Worm (Caenorhabditis elegans) whole organism, L4 larva: Measurements from ENCODE around the gene F58B4.2.
A peak's percentile ranks its signal among the peaks of the same experiment; 100 is the strongest.

ENCODE experiments used
- F10B5.3 ChIP-seq: sonication (generic microtip); optimal IDR thresholded peaks from 2 replicates; lab custom pipeline; 2016; ENCODE audit warnings: mild to moderate bottlenecking, missing genetic modification characterization, missing compliant biosample characterization
- F37D6.2 ChIP-seq: sonication (generic microtip); optimal IDR thresholded peaks from 2 replicates; lab custom pipeline; 2016; ENCODE audit warnings: mild to moderate bottlenecking, missing genetic modification characterization, missing compliant biosample characterization
- Y48G9A.11 ChIP-seq: fragments of 200-800 bp; sonication (Bioruptor generic); IDR thresholded peaks from 2 replicates; pipeline ENCODE4 v1.3.6; 2022; ENCODE audit warnings: missing genetic modification reagents, missing genetic modification characterization, missing compliant biosample characterization
- aha-1 ChIP-seq: fragments of 150-350 bp; peaks from one replicate; lab custom pipeline; 2014; ENCODE audit warnings: missing biosample characterization, missing genetic modification characterization
- ceh-28 ChIP-seq: fragments of 150-350 bp; optimal IDR thresholded peaks from 2 replicates; lab custom pipeline; 2014; ENCODE audit warnings: missing biosample characterization, missing genetic modification reagents, missing genetic modification characterization
- ceh-32 ChIP-seq: sonication (generic microtip); optimal IDR thresholded peaks from 2 replicates; lab custom pipeline; 2016; ENCODE audit warnings: mild to moderate bottlenecking, missing genetic modification characterization, missing compliant biosample characterization; ENCODE audit not compliant: poor library complexity
- cey-2 ChIP-seq: sonication (generic microtip); optimal IDR thresholded peaks from 3 replicates; lab custom pipeline; 2017; ENCODE audit warnings: missing genetic modification characterization, mild to moderate bottlenecking, missing compliant biosample characterization, antibody characterized with exemption, borderline replicate concordance; ENCODE audit not compliant: insufficient read depth
- daf-12 ChIP-seq: fragments of 150-350 bp; optimal IDR thresholded peaks from 2 replicates; lab custom pipeline; 2014; ENCODE audit warnings: missing biosample characterization, missing genetic modification reagents, missing genetic modification characterization
- dve-1 ChIP-seq: sonication (generic microtip); optimal IDR thresholded peaks from 2 replicates; lab custom pipeline; 2017; ENCODE audit warnings: antibody characterized with exemption, mild to moderate bottlenecking, missing genetic modification characterization, missing compliant biosample characterization; ENCODE audit not compliant: insufficient read depth
- egl-27 ChIP-seq: sonication (generic microtip); optimal IDR thresholded peaks from 3 replicates; lab custom pipeline; 2017; ENCODE audit warnings: missing biosample characterization, missing genetic modification reagents, missing genetic modification characterization
- hmg-1.1 ChIP-seq: fragments of 200-800 bp; sonication (Bioruptor generic); IDR thresholded peaks from 2 replicates; pipeline ENCODE4 v1.3.6; 2022; ENCODE audit warnings: missing genetic modification reagents, missing genetic modification characterization, missing compliant biosample characterization
- jun-1 ChIP-seq: fragments of 150-350 bp; optimal IDR thresholded peaks from 2 replicates; lab custom pipeline; 2014; ENCODE audit warnings: missing biosample characterization, missing genetic modification reagents, missing genetic modification characterization
- lin-13 ChIP-seq: fragments of 150-350 bp; optimal IDR thresholded peaks from 2 replicates; lab custom pipeline; 2014; ENCODE audit warnings: missing biosample characterization, missing genetic modification reagents, missing genetic modification characterization
- lin-15B ChIP-seq: fragments of 150-350 bp; sonication (generic microtip); optimal IDR thresholded peaks from 3 replicates; lab custom pipeline; 2014; ENCODE audit warnings: missing biosample characterization, missing genetic modification characterization
- lsy-2 ChIP-seq, 2 experiments: fragments of 150-350 bp in 1 of 2; sonication (generic microtip) in 1 of 2; optimal IDR thresholded peaks; 2 replicates each; lab custom pipeline; 2014 to 2017; ENCODE audit warnings: missing biosample characterization in 2 of 2, missing genetic modification characterization in 2 of 2
- madf-9 ChIP-seq: fragments of 200-800 bp; sonication (Bioruptor generic); conservative IDR thresholded peaks from 2 replicates; pipeline ENCODE4 v1.3.6; 2022; ENCODE audit warnings: missing genetic modification reagents, missing genetic modification characterization, missing compliant biosample characterization
- mes-2 ChIP-seq: sonication (generic microtip); optimal IDR thresholded peaks from 2 replicates; lab custom pipeline; 2016; ENCODE audit warnings: missing genotype, mild to moderate bottlenecking, missing genetic modification characterization, missing compliant biosample characterization; ENCODE audit not compliant: poor library complexity, severe bottlenecking
- mxl-2 ChIP-seq: fragments of 200-800 bp; sonication (Bioruptor generic); conservative IDR thresholded peaks from 2 replicates; pipeline ENCODE4 v1.3.6; 2022; ENCODE audit warnings: missing genetic modification reagents, missing genetic modification characterization, missing compliant biosample characterization
- nhr-10 ChIP-seq: fragments of 150-350 bp; optimal IDR thresholded peaks from 2 replicates; lab custom pipeline; 2014; ENCODE audit warnings: missing biosample characterization, missing genetic modification characterization
- nhr-111 ChIP-seq: fragments of 200-800 bp; sonication (Bioruptor generic); optimal IDR thresholded peaks from 2 replicates; lab custom pipeline; 2018; ENCODE audit warnings: mild to moderate bottlenecking, missing genetic modification characterization, missing compliant biosample characterization
- nhr-237 ChIP-seq: sonication (generic microtip); optimal IDR thresholded peaks from 2 replicates; lab custom pipeline; 2017; ENCODE audit warnings: missing biosample characterization, missing genetic modification characterization
- nhr-41 ChIP-seq: fragments of 200-800 bp; sonication (Bioruptor generic); IDR thresholded peaks from 2 replicates; pipeline ENCODE4 v1.3.6; 2022; ENCODE audit warnings: missing genetic modification reagents, missing genetic modification characterization, missing compliant biosample characterization
- nhr-76 ChIP-seq: fragments of 150-350 bp; optimal IDR thresholded peaks from 2 replicates; lab custom pipeline; 2014; ENCODE audit warnings: missing biosample characterization, missing genetic modification characterization
- pha-4 ChIP-seq, 2 experiments: fragments of 150-350 bp in 1 of 2; fragments of 200-800 bp in 1 of 2; sonication (Bioruptor generic) in 1 of 2; IDR thresholded peaks in 1 of 2; optimal IDR thresholded peaks in 1 of 2; 2 replicates each; pipeline versions ENCODE4 v1.3.6 to Lab custom; 2014 to 2022; ENCODE audit warnings: missing genetic modification characterization in 2 of 2, missing genetic modification reagents in 2 of 2, missing biosample characterization in 1 of 2, missing compliant biosample characterization in 1 of 2
- php-3 ChIP-seq: fragments of 200-800 bp; sonication (Bioruptor generic); IDR thresholded peaks from 2 replicates; pipeline ENCODE4 v1.3.6; 2022; ENCODE audit warnings: missing genetic modification reagents, missing genetic modification characterization, missing compliant biosample characterization
- pqm-1 ChIP-seq: sonication (generic microtip); optimal IDR thresholded peaks from 2 replicates; lab custom pipeline; 2017; ENCODE audit warnings: missing biosample characterization, missing genetic modification characterization
- rbr-2 ChIP-seq: sonication (generic microtip); optimal IDR thresholded peaks from 2 replicates; lab custom pipeline; 2016; ENCODE audit warnings: missing genotype, missing genetic modification characterization, missing compliant biosample characterization
- saeg-2 ChIP-seq: fragments of 200-800 bp; sonication (Bioruptor generic); IDR thresholded peaks from 2 replicates; pipeline ENCODE4 v1.3.6; 2022; ENCODE audit warnings: missing genetic modification reagents, missing genetic modification characterization, missing compliant biosample characterization
- spr-3 ChIP-seq: fragments of 200-800 bp; sonication (Bioruptor generic); optimal IDR thresholded peaks from 2 replicates; lab custom pipeline; 2018; ENCODE audit warnings: mild to moderate bottlenecking, missing genetic modification characterization, missing compliant biosample characterization
- unc-130 ChIP-seq: sonication (generic microtip); optimal IDR thresholded peaks from 2 replicates; lab custom pipeline; 2016; ENCODE audit warnings: missing genetic modification reagents, missing genetic modification characterization, missing compliant biosample characterization
- unc-62 ChIP-seq, 3 experiments: fragments of 150-350 bp in 1 of 3; sonication (generic microtip); optimal IDR thresholded peaks in 2 of 3; peaks in 1 of 3; 1 replicate in 1 of 3; 2 replicates in 2 of 3; lab custom pipeline; 2014 to 2017; ENCODE audit warnings: missing biosample characterization in 3 of 3, missing genetic modification characterization in 3 of 3, missing genetic modification reagents in 3 of 3, missing genotype in 1 of 3
- zfp-2 ChIP-seq: sonication (generic microtip); optimal IDR thresholded peaks from 2 replicates; lab custom pipeline; 2016; ENCODE audit warnings: mild to moderate bottlenecking, missing genetic modification characterization, missing compliant biosample characterization
- zip-11 ChIP-seq: fragments of 200-800 bp; sonication (Bioruptor generic); IDR thresholded peaks from 2 replicates; pipeline ENCODE4 v1.3.6; 2022; ENCODE audit warnings: missing genetic modification characterization, missing compliant biosample characterization

F58B4.2 gene

ce11 chrV:10929511-10929910 lies 11.2 kb upstream of the F58B4.2 start, which contains the start of gene F58B4.3:
Gene F58B4.3, plus strand, starts transcription at chrV:10929811.
- TF ChIP-seq php-3 (GFP tag; lab: Robert Waterston, UW) (no peak), mxl-2 (GFP tag; lab: Robert Waterston, UW) (no peak), Y48G9A.11 (GFP tag; lab: Robert Waterston, UW) (no peak), unc-130 (GFP tag; lab: Kevin White, UChicago) (no peak), nhr-41 (no peak), madf-9 (no peak), rbr-2 (tag; lab: Kevin White, UChicago) (no peak), lin-15B (tag; lab: Kevin White, UChicago) (no peak), zip-11 (GFP tag; lab: Robert Waterston, UW) (no peak)

- TF ChIP-seq daf-12 (tag; lab: Kevin White, UChicago) (no peak), saeg-2 (no peak), nhr-111 (GFP tag; lab: Kevin White, UChicago) (no peak)
Measured at ce11 chrV:10925658-10926057, 7.4 kb upstream of the F58B4.2 start.

- TF ChIP-seq zip-11 (GFP tag; lab: Robert Waterston, UW): no peak
- TF ChIP-seq lin-13: no peak
- TF ChIP-seq nhr-111 (GFP tag; lab: Kevin White, UChicago): no peak
- TF ChIP-seq jun-1 (tag; lab: Kevin White, UChicago): no peak
- no peak for TF ChIP-seq spr-3 (GFP tag; lab: Kevin White, UChicago)
- TF ChIP-seq daf-12 (tag; lab: Kevin White, UChicago): no peak
- no peak for TF ChIP-seq nhr-10 (tag; lab: Kevin White, UChicago)
- TF ChIP-seq nhr-237 (tag; lab: Kevin White, UChicago): no peak
- TF ChIP-seq hmg-1.1: no peak
- no peak for TF ChIP-seq zfp-2 (tag; lab: Kevin White, UChicago)
- no peak for TF ChIP-seq Y48G9A.11 (GFP tag; lab: Robert Waterston, UW)
- TF ChIP-seq cey-2: no peak
- TF ChIP-seq pha-4 (GFP tag; IDR thresholded peaks at IDR 0.05; lab: Robert Waterston, UW): no peak
- no peak for TF ChIP-seq pha-4 (tag; optimal IDR thresholded peaks at IDR 0.05; lab: Kevin White, UChicago)
- no peak for TF ChIP-seq egl-27 (tag; lab: Kevin White, UChicago)
- no peak for TF ChIP-seq dve-1 (tag; lab: Kevin White, UChicago)
- no peak for TF ChIP-seq nhr-76 (tag; lab: Kevin White, UChicago)
- TF ChIP-seq ceh-32: no peak
Measured at ce11 chrV:10924731-10925130, 6.5 kb upstream of the F58B4.2 start, which contains the start of gene F58B4.6. Gene F58B4.6, plus strand, starts transcription at chrV:10925031.

ce11 chrV:10923229-10923628 lies 5.0 kb upstream of the F58B4.2 start, which contains the start of gene F58B4.7:
Gene F58B4.7, minus strand, starts transcription at chrV:10923329.
- no peak for TF ChIP-seq mes-2 (tag; lab: Kevin White, UChicago)
- no peak for TF ChIP-seq lsy-2 (tag; optimal IDR thresholded peaks at IDR 0.05; lab: Kevin White, UChicago)
- TF ChIP-seq ceh-28: no peak
- TF ChIP-seq aha-1 (tag; lab: Kevin White, UChicago): peak; percentile 12
- no peak for TF ChIP-seq F37D6.2
- TF ChIP-seq F10B5.3: no peak
- TF ChIP-seq, all 104 proteins: peak for 1

- peak; percentile 36 for TF ChIP-seq aha-1 (tag; lab: Kevin White, UChicago)
- no peak for TF ChIP-seq pqm-1 (tag; lab: Kevin White, UChicago)
- peak in 1 of 2 experiments; percentile 58 for TF ChIP-seq unc-62 (GFP tag; optimal IDR thresholded peaks at IDR 0.05 in 1 of 2; lab: Kevin White, UChicago)
- TF ChIP-seq unc-62 (tag; optimal IDR thresholded peaks at IDR 0.05; lab: Kevin White, UChicago): no peak
- TF ChIP-seq, all 104 proteins: peak for 2
Measured at ce11 chrV:10921747-10922146, 3.5 kb upstream of the F58B4.2 start, which contains the start of gene nas-31. Gene nas-31, minus strand, starts transcription at chrV:10921847.
